Worm (Caenorhabditis elegans) whole organism, late embryonic: Measurements from ENCODE around the gene arrd-9.

Source experiments
- C38D4.7 ChIP-seq: fragments of 200-800 bp; sonication (Bioruptor generic); optimal IDR thresholded peaks from 2 replicates; lab custom pipeline; 2018; ENCODE audit warnings: mild to moderate bottlenecking, missing genetic modification characterization, moderate library complexity, missing compliant biosample characterization
- F13H6.1 ChIP-seq: sonication (generic microtip); optimal IDR thresholded peaks from 2 replicates; lab custom pipeline; 2016; ENCODE audit warnings: missing genetic modification characterization, missing compliant biosample characterization
- T23F11.4 ChIP-seq: fragments of 200-800 bp; sonication (Bioruptor generic); optimal IDR thresholded peaks from 2 replicates; lab custom pipeline; 2018; ENCODE audit warnings: mild to moderate bottlenecking, missing genetic modification characterization, missing compliant biosample characterization
- ceh-14 ChIP-seq: sonication (generic microtip); optimal IDR thresholded peaks from 2 replicates; lab custom pipeline; 2016; ENCODE audit warnings: missing genotype, missing genetic modification characterization, missing compliant biosample characterization
- ceh-18 ChIP-seq: sonication (generic microtip); optimal IDR thresholded peaks from 2 replicates; lab custom pipeline; 2016; ENCODE audit warnings: missing genetic modification characterization, missing compliant biosample characterization
- ceh-30 ChIP-seq: fragments of 150-350 bp; optimal IDR thresholded peaks from 2 replicates; lab custom pipeline; 2014; ENCODE audit warnings: missing biosample characterization, missing genetic modification characterization
- ceh-31 ChIP-seq: sonication (generic microtip); optimal IDR thresholded peaks from 2 replicates; lab custom pipeline; 2016; ENCODE audit warnings: missing genetic modification characterization, missing compliant biosample characterization
- ceh-34 ChIP-seq: sonication (generic microtip); optimal IDR thresholded peaks from 2 replicates; lab custom pipeline; 2016; ENCODE audit warnings: mild to moderate bottlenecking, missing genetic modification characterization, missing compliant biosample characterization
- ceh-48 ChIP-seq: sonication (generic microtip); optimal IDR thresholded peaks from 2 replicates; lab custom pipeline; 2016; ENCODE audit warnings: missing genetic modification characterization, inconsistent platforms, missing compliant biosample characterization
- ceh-9 ChIP-seq: sonication (generic microtip); optimal IDR thresholded peaks from 2 replicates; lab custom pipeline; 2016; ENCODE audit warnings: mild to moderate bottlenecking, missing genetic modification characterization, inconsistent platforms, missing compliant biosample characterization
- dve-1 ChIP-seq: sonication (generic microtip); optimal IDR thresholded peaks from 2 replicates; lab custom pipeline; 2017; ENCODE audit warnings: antibody characterized with exemption, mild to moderate bottlenecking, missing genetic modification characterization, missing compliant biosample characterization
- elt-4 ChIP-seq: sonication (generic microtip); optimal IDR thresholded peaks from 2 replicates; lab custom pipeline; 2016; ENCODE audit warnings: missing genetic modification characterization, missing compliant biosample characterization
- eyg-1 ChIP-seq: sonication (generic microtip); optimal IDR thresholded peaks from 2 replicates; lab custom pipeline; 2016; ENCODE audit warnings: missing genotype, missing genetic modification characterization, missing compliant biosample characterization
- gmeb-2 ChIP-seq: sonication (generic microtip); optimal IDR thresholded peaks from 2 replicates; lab custom pipeline; 2016; ENCODE audit warnings: missing genetic modification characterization, inconsistent platforms, missing compliant biosample characterization
- hlh-13 ChIP-seq: fragments of 200-800 bp; sonication (Bioruptor generic); optimal IDR thresholded peaks from 2 replicates; lab custom pipeline; 2018; ENCODE audit warnings: mild to moderate bottlenecking, missing genetic modification characterization, missing compliant biosample characterization
- hlh-30 ChIP-seq: sonication (generic microtip); optimal IDR thresholded peaks from 2 replicates; lab custom pipeline; 2017; ENCODE audit warnings: antibody characterized with exemption, missing genetic modification characterization, missing compliant biosample characterization; ENCODE audit not compliant: insufficient read depth
- lim-6 ChIP-seq: sonication (generic microtip); optimal IDR thresholded peaks from 2 replicates; lab custom pipeline; 2016; ENCODE audit warnings: missing genetic modification characterization, missing compliant biosample characterization
- lin-11 ChIP-seq: fragments of 200-800 bp; sonication (Bioruptor generic); optimal IDR thresholded peaks from 2 replicates; lab custom pipeline; 2018; ENCODE audit warnings: mild to moderate bottlenecking, missing genetic modification characterization, missing compliant biosample characterization
- madf-2 ChIP-seq: sonication (generic microtip); optimal IDR thresholded peaks from 2 replicates; lab custom pipeline; 2017; ENCODE audit warnings: missing genetic modification characterization, missing compliant biosample characterization
- mec-3 ChIP-seq: sonication (generic microtip); optimal IDR thresholded peaks from 2 replicates; lab custom pipeline; 2016; ENCODE audit warnings: borderline replicate concordance, missing genetic modification characterization, missing compliant biosample characterization
- nfya-1 ChIP-seq: sonication (generic microtip); optimal IDR thresholded peaks from 2 replicates; lab custom pipeline; 2017; ENCODE audit warnings: missing genetic modification characterization, mild to moderate bottlenecking, missing compliant biosample characterization, antibody characterized with exemption, moderate library complexity
- npax-4 ChIP-seq: sonication (generic microtip); optimal IDR thresholded peaks from 2 replicates; lab custom pipeline; 2016; ENCODE audit warnings: missing genetic modification characterization, missing compliant biosample characterization
- odd-2 ChIP-seq: sonication (generic microtip); optimal IDR thresholded peaks from 2 replicates; lab custom pipeline; 2017; ENCODE audit warnings: antibody characterized with exemption, mild to moderate bottlenecking, missing genetic modification characterization, missing compliant biosample characterization
- pat-9 ChIP-seq: fragments of 200-800 bp; sonication (Bioruptor generic); optimal IDR thresholded peaks from 2 replicates; lab custom pipeline; 2018; ENCODE audit warnings: mild to moderate bottlenecking, missing genetic modification characterization, moderate library complexity, missing compliant biosample characterization
- pax-1 ChIP-seq: fragments of 150-350 bp; optimal IDR thresholded peaks from 2 replicates; lab custom pipeline; 2014; ENCODE audit warnings: missing biosample characterization, missing genetic modification characterization
- pha-4 ChIP-seq: fragments of 150-350 bp; optimal IDR thresholded peaks from 2 replicates; lab custom pipeline; 2018; ENCODE audit warnings: missing biosample characterization, missing genetic modification reagents, missing genetic modification characterization
- pros-1 ChIP-seq: fragments of 150-350 bp; optimal IDR thresholded peaks from 2 replicates; lab custom pipeline; 2014; ENCODE audit warnings: missing biosample characterization, missing genetic modification reagents, missing genetic modification characterization
- ref-2 ChIP-seq: sonication (generic microtip); optimal IDR thresholded peaks from 2 replicates; lab custom pipeline; 2016; ENCODE audit warnings: missing genetic modification characterization, missing compliant biosample characterization
- sox-2 ChIP-seq: fragments of 200-800 bp; sonication (Bioruptor generic); IDR thresholded peaks from 2 replicates; pipeline ENCODE4 v1.3.6; 2022; ENCODE audit warnings: missing genetic modification reagents, missing genetic modification characterization, missing compliant biosample characterization
- sox-4 ChIP-seq: sonication (generic microtip); optimal IDR thresholded peaks from 2 replicates; lab custom pipeline; 2017; ENCODE audit warnings: mild to moderate bottlenecking, missing genetic modification characterization, inconsistent platforms, missing compliant biosample characterization
- syd-9 ChIP-seq: sonication (generic microtip); optimal IDR thresholded peaks from 2 replicates; lab custom pipeline; 2016; ENCODE audit warnings: mild to moderate bottlenecking, missing genetic modification characterization, moderate library complexity, missing compliant biosample characterization
- tbx-2 ChIP-seq: sonication (generic microtip); optimal IDR thresholded peaks from 2 replicates; lab custom pipeline; 2016; ENCODE audit warnings: missing genetic modification characterization, missing compliant biosample characterization
- tbx-7 ChIP-seq: sonication (generic microtip); optimal IDR thresholded peaks from 2 replicates; lab custom pipeline; 2016; ENCODE audit warnings: missing genotype, missing genetic modification characterization, missing compliant biosample characterization
- ttx-3 ChIP-seq: sonication (generic microtip); optimal IDR thresholded peaks from 2 replicates; lab custom pipeline; 2016; ENCODE audit warnings: missing genetic modification reagents, missing genetic modification characterization, missing compliant biosample characterization
- unc-3 ChIP-seq, 2 experiments: fragments of 200-800 bp in 1 of 2; sonication (Bioruptor generic) in 1 of 2; sonication (generic microtip) in 1 of 2; conservative IDR thresholded peaks in 1 of 2; optimal IDR thresholded peaks in 1 of 2; 2 replicates each; pipeline versions ENCODE4 v1.3.6 to Lab custom; 2016 to 2022; ENCODE audit warnings: missing compliant biosample characterization in 2 of 2, missing genetic modification characterization in 2 of 2, missing genetic modification reagents in 1 of 2
- unc-42 ChIP-seq: sonication (generic microtip); optimal IDR thresholded peaks from 2 replicates; lab custom pipeline; 2016; ENCODE audit warnings: missing genotype, missing genetic modification characterization, missing compliant biosample characterization
- unc-86 ChIP-seq: sonication (generic microtip); optimal IDR thresholded peaks from 2 replicates; lab custom pipeline; 2016; ENCODE audit warnings: missing genetic modification characterization, missing compliant biosample characterization
- zip-5 ChIP-seq: sonication (generic microtip); optimal IDR thresholded peaks from 2 replicates; lab custom pipeline; 2016; ENCODE audit warnings: missing genetic modification characterization, missing compliant biosample characterization
- ztf-16 ChIP-seq: sonication (generic microtip); optimal IDR thresholded peaks from 2 replicates; lab custom pipeline; 2017; ENCODE audit warnings: missing genetic modification characterization, missing compliant biosample characterization

Gene arrd-9

DNA sequence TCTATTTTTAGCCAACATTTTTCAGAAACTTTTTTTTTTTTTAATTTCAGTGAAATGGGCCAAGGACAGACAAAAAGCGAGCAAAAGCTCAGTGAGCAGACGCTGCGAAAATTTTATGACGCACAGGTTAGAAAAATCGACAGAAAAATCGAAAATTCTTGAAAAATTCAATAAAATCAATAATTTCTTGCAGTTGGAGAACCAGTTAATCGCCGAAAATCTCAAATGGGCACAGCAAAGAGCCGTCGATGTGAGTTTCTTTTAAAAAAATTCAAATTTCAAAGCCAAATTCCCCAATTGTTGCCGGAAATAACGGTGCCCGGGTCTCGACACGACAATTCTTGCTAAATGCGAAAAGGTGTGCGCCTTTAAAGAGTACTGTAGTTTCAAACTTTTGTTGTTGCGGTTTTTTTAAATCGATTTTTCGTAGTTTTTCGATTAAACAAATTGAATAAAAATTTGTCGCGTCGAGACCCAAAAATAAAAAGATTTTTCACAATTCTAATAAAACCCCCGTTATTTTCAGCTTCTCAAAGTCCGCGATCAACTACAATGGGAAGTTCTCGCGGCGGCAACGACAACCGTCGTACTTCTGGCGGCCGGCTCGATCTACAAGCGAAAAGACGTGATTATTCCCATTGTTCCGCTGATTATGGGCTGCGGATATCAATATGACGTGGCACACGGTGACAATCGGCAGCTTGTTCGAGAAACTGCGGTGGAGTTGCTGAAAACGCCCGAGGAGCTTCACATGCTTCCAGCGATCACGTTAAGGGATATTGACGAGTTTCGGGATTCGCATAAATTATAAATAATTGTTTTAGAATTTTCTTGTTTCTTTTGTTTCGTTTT is 19.9 kb downstream of the arrd-9 start, which contains the start of gene tag-280:
TSS of gene tag-280 (plus strand) at position 51 of the 852 bp plus-strand sequence.
- TF ChIP-seq sox-2: no peak
- TF ChIP-seq F13H6.1 (tag; lab: Kevin White, UChicago): no peak
- TF ChIP-seq lin-11 (tag; lab: Kevin White, UChicago): no peak
- TF ChIP-seq ceh-14 (tag; lab: Kevin White, UChicago): no peak
- no peak for TF ChIP-seq elt-4 (tag; lab: Kevin White, UChicago)
- no peak for TF ChIP-seq odd-2 (tag; lab: Kevin White, UChicago)
- TF ChIP-seq zip-5 (tag; lab: Kevin White, UChicago): no peak
- no peak for TF ChIP-seq madf-2 (tag; lab: Kevin White, UChicago)
- TF ChIP-seq hlh-30 (tag; lab: Kevin White, UChicago): no peak
- TF ChIP-seq npax-4 (tag; lab: Kevin White, UChicago): no peak
- TF ChIP-seq syd-9: no peak
- no peak for TF ChIP-seq ceh-30
- no peak for TF ChIP-seq eyg-1 (tag; lab: Kevin White, UChicago)
- TF ChIP-seq lim-6 (tag; lab: Kevin White, UChicago): no peak
- TF ChIP-seq pros-1 (tag; lab: Kevin White, UChicago): no peak
- TF ChIP-seq pha-4 (tag; lab: Kevin White, UChicago): no peak
- TF ChIP-seq ref-2 (tag; lab: Kevin White, UChicago): no peak
- no peak for TF ChIP-seq tbx-7
- no peak for TF ChIP-seq C38D4.7
- TF ChIP-seq ceh-34 (tag; lab: Kevin White, UChicago): no peak

DNA sequence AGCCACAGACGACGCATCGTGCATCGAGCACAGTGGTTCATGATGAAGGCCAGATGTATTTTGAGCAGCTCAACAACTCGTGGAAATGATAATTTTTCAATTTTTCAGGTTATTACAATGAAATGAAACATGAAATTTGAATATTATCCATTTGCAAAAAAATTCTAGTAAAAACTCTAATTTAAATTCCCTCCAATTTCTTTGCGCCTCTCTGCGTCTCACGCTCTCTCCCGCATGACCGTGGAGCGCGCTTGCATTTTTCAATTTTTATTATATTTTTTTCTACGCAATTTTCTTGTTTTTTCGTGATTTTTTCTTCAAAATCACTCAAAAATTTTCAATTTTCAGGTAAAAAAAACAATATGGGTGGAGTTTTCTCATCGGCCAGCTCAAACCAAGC is 21.3 kb downstream of the arrd-9 start, which contains the start of gene tag-281:
TSS of gene tag-281 (plus strand) at position 340 of the 400 bp plus-strand sequence.
- TF ChIP-seq ttx-3 (tag; lab: Kevin White, UChicago) (no peak), dve-1 (tag; lab: Kevin White, UChicago) (no peak), sox-4 (tag; lab: Kevin White, UChicago) (no peak), ceh-48 (tag; lab: Kevin White, UChicago) (peak; percentile 3), unc-42 (tag; lab: Kevin White, UChicago) (peak; percentile 47), ceh-31 (tag; lab: Kevin White, UChicago) (peak; percentile 15), ceh-14 (tag; lab: Kevin White, UChicago) (no peak), ceh-18 (peak; percentile 25), elt-4 (tag; lab: Kevin White, UChicago) (no peak), ceh-34 (tag; lab: Kevin White, UChicago) (peak; percentile 12), T23F11.4 (GFP tag; lab: Kevin White, UChicago) (no peak), gmeb-2 (tag; lab: Kevin White, UChicago) (no peak), pha-4 (tag; lab: Kevin White, UChicago) (no peak), tbx-2 (tag; lab: Kevin White, UChicago) (no peak), unc-3 (GFP tag; conservative IDR thresholded peaks at IDR 0.05; lab: Robert Waterston, UW) (no peak), unc-3 (tag; optimal IDR thresholded peaks at IDR 0.05; lab: Kevin White, UChicago) (no peak), mec-3 (tag; lab: Kevin White, UChicago) (no peak), sox-2 (no peak), ztf-16 (no peak), ceh-9 (tag; lab: Kevin White, UChicago) (no peak), nfya-1 (tag; lab: Kevin White, UChicago) (peak; percentile 68), pax-1 (peak; percentile 6), pat-9 (tag; lab: Kevin White, UChicago) (no peak), unc-86 (tag; lab: Kevin White, UChicago) (peak; percentile 21), hlh-13 (GFP tag; lab: Kevin White, UChicago) (no peak)
